Fruit fly (Drosophila melanogaster): Measurements from ENCODE around the gene CG10576.

DNA sequence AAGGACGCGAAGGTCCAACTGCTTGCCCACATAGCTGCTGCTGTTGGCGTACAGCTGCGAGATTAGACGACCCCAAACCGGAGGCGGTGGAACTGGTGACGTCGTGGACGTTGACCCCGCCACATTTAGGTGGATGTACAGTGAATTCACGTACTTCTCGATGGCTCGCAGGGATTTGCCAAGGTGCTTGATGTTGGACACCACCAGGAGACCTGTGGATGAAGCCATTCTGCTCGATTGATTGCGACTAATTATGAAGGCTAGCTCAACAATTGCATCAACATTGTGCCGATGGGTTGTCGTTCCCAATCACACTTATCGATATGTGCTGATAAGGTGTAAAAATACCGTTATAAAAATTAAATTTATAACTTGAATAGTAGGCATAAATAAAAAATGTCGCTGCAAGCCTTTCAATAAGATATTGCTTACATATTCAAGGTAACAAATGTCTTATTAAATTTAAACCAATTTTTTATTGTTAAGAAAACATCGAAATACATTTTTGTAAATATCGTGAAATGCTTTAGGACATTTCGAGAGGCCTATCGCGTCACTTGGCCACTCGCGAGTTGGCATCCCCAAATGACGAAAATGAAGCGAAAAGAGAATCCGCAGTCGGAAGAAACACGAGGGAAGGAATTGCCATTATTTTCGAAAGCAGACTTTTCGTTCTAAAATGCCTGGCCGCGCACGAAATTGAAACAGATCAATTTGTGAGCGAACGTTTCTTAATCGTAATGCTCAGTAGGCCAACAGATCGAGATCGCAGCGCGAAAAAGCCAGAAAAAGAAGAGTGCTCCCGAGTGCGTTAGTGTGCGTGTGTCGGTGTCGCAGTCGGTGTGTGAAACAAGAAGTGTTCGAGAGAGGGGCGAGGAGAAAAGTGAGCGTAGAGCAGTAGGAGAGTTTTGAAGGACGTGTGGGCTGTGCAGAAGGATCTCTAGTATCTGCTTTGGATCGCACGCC, 3.3 kb upstream of the CG10576 start, which contains the start of the genes Ppat-Dpck and scny:
- TF ChIP-seq CTCF (optimal IDR thresholded peaks at IDR 0.05) (peak in 1 of 2 experiments; percentile 6), CG8478 (optimal IDR thresholded peaks at IDR 0.05) (no peak)

Data from S2 (cell line).